Fruit fly (Drosophila melanogaster) whole organism, pupa: ENCODE data around the gene DopEcR.

ENCODE experiments used
- CG10348 ChIP-seq: fragments of 200-800 bp; sonication (Bioruptor generic); IDR thresholded peaks from 2 replicates; pipeline ENCODE4 v1.3.6; 2022; ENCODE audit warnings: missing biosample characterization, missing genetic modification characterization
- CG12605 ChIP-seq: fragments of 200-800 bp; sonication (Bioruptor generic); IDR thresholded peaks from 2 replicates; pipeline ENCODE4 v1.3.6; 2022; ENCODE audit warnings: missing biosample characterization, missing genetic modification characterization
- CG13204 ChIP-seq: fragments of 200-800 bp; sonication (Bioruptor generic); optimal IDR thresholded peaks from 2 replicates; lab custom pipeline; 2018; ENCODE audit warnings: missing biosample characterization, mild to moderate bottlenecking, missing genetic modification characterization, moderate library complexity
- CG14655 ChIP-seq: fragments of 200-800 bp; sonication (Bioruptor generic); optimal IDR thresholded peaks from 3 replicates; lab custom pipeline; 2017; ENCODE audit warnings: mild to moderate bottlenecking, missing biosample characterization, missing genetic modification reagents, missing genetic modification characterization
- CG15710 ChIP-seq: fragments of 200-800 bp; sonication (Bioruptor generic); optimal IDR thresholded peaks from 2 replicates; lab custom pipeline; 2018; ENCODE audit warnings: missing biosample characterization, mild to moderate bottlenecking, missing genetic modification characterization, moderate library complexity
- CG17806 ChIP-seq: fragments of 200-800 bp; sonication (Bioruptor generic); optimal IDR thresholded peaks from 2 replicates; lab custom pipeline; 2018; ENCODE audit warnings: missing biosample characterization, mild to moderate bottlenecking, missing genetic modification characterization, moderate library complexity
- CG32121 ChIP-seq: fragments of 200-800 bp; sonication (Bioruptor generic); IDR thresholded peaks from 2 replicates; pipeline ENCODE4 v1.3.6; 2022; ENCODE audit warnings: missing biosample characterization, missing genetic modification characterization
- CG34367 ChIP-seq: fragments of 200-800 bp; sonication (Bioruptor generic); optimal IDR thresholded peaks from 2 replicates; lab custom pipeline; 2018; ENCODE audit warnings: missing biosample characterization, mild to moderate bottlenecking, missing genetic modification characterization
- CG4496 ChIP-seq: fragments of 200-800 bp; sonication (Bioruptor generic); IDR thresholded peaks from 3 replicates; pipeline ENCODE4 v1.3.6; 2022; ENCODE audit warnings: missing biosample characterization, missing genetic modification characterization
- CG8159 ChIP-seq: fragments of 200-800 bp; sonication (Bioruptor generic); optimal IDR thresholded peaks from 3 replicates; lab custom pipeline; 2018; ENCODE audit warnings: missing biosample characterization, mild to moderate bottlenecking, missing genetic modification characterization, moderate library complexity
- CG8301 ChIP-seq: fragments of 200-800 bp; sonication (Bioruptor generic); optimal IDR thresholded peaks from 2 replicates; lab custom pipeline; 2018; ENCODE audit warnings: missing biosample characterization, mild to moderate bottlenecking, missing genetic modification characterization
- CG9948 ChIP-seq: fragments of 200-800 bp; sonication (Bioruptor generic); optimal IDR thresholded peaks from 2 replicates; lab custom pipeline; 2018; ENCODE audit warnings: missing biosample characterization, mild to moderate bottlenecking, missing genetic modification characterization, moderate library complexity
- D1 ChIP-seq: fragments of 200-800 bp; sonication (Bioruptor generic); optimal IDR thresholded peaks from 2 replicates; lab custom pipeline; 2018; ENCODE audit warnings: missing biosample characterization, mild to moderate bottlenecking, missing genetic modification characterization, moderate library complexity
- EcR ChIP-seq: fragments of 200-800 bp; sonication (Bioruptor generic); optimal IDR thresholded peaks from 3 replicates; lab custom pipeline; 2019; ENCODE audit warnings: missing biosample characterization, missing genetic modification characterization, mild to moderate bottlenecking, moderate library complexity, missing genetic modification reagents
- Ets98B ChIP-seq: fragments of 200-800 bp; sonication (Bioruptor generic); IDR thresholded peaks from 2 replicates; pipeline ENCODE4 v1.3.6; 2022; ENCODE audit warnings: missing biosample characterization, missing genetic modification characterization
- Pif1A ChIP-seq: fragments of 200-800 bp; sonication (Bioruptor generic); optimal IDR thresholded peaks from 3 replicates; lab custom pipeline; 2016; ENCODE audit warnings: missing biosample characterization, missing genetic modification characterization
- Pif1B ChIP-seq: fragments of 200-800 bp; sonication (Bioruptor generic); optimal IDR thresholded peaks from 3 replicates; lab custom pipeline; 2016; ENCODE audit warnings: missing biosample characterization, missing genetic modification characterization
- Snoo ChIP-seq: fragments of 200-800 bp; sonication (Bioruptor generic); optimal IDR thresholded peaks from 3 replicates; lab custom pipeline; 2017; ENCODE audit warnings: missing biosample characterization, mild to moderate bottlenecking, missing genetic modification characterization, inconsistent platforms
- fd96Ca ChIP-seq: fragments of 200-800 bp; sonication (Bioruptor generic); IDR thresholded peaks from 3 replicates; pipeline ENCODE4 v1.3.6; 2022; ENCODE audit warnings: missing biosample characterization, missing genetic modification characterization
- gl ChIP-seq: fragments of 200-800 bp; sonication (Bioruptor generic); optimal IDR thresholded peaks from 2 replicates; lab custom pipeline; 2018; ENCODE audit warnings: missing biosample characterization, mild to moderate bottlenecking, missing genetic modification characterization
- rn ChIP-seq: fragments of 200-800 bp; sonication (Bioruptor generic); IDR thresholded peaks from 2 replicates; pipeline ENCODE4 v1.3.6; 2022; ENCODE audit warnings: missing biosample characterization, missing genetic modification characterization

The DopEcR gene

dm6 chr3L:4359688-4360375 is 20.4 kb downstream of the DopEcR start:
- TF ChIP-seq EcR (GFP tag; lab: Kevin White, UChicago) (peak; percentile 59), CG8301 (tag; lab: Kevin White, UChicago) (no peak)

dm6 chr3L:4357705-4358131 is 22.5 kb downstream of the DopEcR start:
- TF ChIP-seq CG32121 (no peak), CG14655 (GFP tag; lab: Kevin White, UChicago) (no peak), CG13204 (GFP tag; lab: Kevin White, UChicago) (no peak), CG12605 (GFP tag; lab: Robert Waterston, UW) (no peak), Ets98B (GFP tag; lab: Robert Waterston, UW) (no peak), CG34367 (no peak), CG9948 (tag; lab: Kevin White, UChicago) (no peak), CG4496 (GFP tag; lab: Robert Waterston, UW) (no peak), EcR (GFP tag; lab: Kevin White, UChicago) (no peak), rn (no peak), CG10348 (GFP tag; lab: Robert Waterston, UW) (no peak), D1 (tag; lab: Kevin White, UChicago) (no peak), CG15710 (tag; lab: Kevin White, UChicago) (no peak), Snoo (no peak)

dm6 chr3L:4356986-4357385 is 23.2 kb downstream of the DopEcR start:
- TF ChIP-seq CG8159 (tag; lab: Kevin White, UChicago): no peak
- no peak for TF ChIP-seq D1 (tag; lab: Kevin White, UChicago)
- no peak for TF ChIP-seq CG8301 (tag; lab: Kevin White, UChicago)
- no peak for TF ChIP-seq CG32121
- TF ChIP-seq CG15710 (tag; lab: Kevin White, UChicago): no peak
- TF ChIP-seq CG12605 (GFP tag; lab: Robert Waterston, UW): no peak
- no peak for TF ChIP-seq CG10348 (GFP tag; lab: Robert Waterston, UW)
- no peak for TF ChIP-seq gl
- no peak for TF ChIP-seq CG17806 (tag; lab: Kevin White, UChicago)
- TF ChIP-seq EcR (GFP tag; lab: Kevin White, UChicago): no peak

DNA sequence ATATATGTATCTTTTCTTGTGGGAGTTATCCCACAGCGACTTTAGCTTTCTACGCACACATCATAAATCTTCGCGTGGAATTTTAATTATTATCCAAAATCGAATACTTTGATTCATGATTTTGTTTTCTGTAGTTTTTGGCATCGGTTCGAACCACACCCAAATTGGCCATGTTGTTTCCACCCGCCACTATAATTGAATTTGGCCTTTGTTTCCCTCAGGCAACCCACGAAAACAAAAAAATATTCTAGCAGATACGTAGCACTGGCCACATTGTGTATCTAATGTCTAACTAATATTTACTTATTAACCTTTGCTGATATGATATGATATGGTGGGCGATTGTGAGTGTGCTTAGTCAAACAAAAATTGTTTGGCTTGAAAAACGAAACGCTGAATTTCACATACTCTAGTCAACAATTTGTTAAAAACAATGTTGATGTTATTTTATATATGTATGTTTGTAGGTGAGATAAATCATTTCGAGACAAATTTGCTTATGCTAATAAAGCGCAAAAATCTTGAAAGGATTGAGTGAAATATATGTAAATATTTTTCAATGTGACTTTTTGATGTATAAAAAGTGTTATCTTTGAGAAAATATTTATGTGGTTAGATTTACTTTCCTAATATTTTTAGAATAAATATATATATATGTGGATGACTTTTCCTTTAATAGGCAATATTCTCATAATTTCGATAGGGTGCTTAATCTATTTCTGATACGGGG is 25.1 kb downstream of the DopEcR start:
- TF ChIP-seq Pif1A (GFP tag; lab: Kevin White, UChicago): no peak
- TF ChIP-seq CG8301 (tag; lab: Kevin White, UChicago): no peak
- TF ChIP-seq CG17806 (tag; lab: Kevin White, UChicago): no peak
- no peak for TF ChIP-seq CG13204 (GFP tag; lab: Kevin White, UChicago)
- TF ChIP-seq CG9948 (tag; lab: Kevin White, UChicago): no peak

dm6 chr3L:4353657-4354075 is 26.5 kb downstream of the DopEcR start:
- TF ChIP-seq gl (no peak), CG12605 (GFP tag; lab: Robert Waterston, UW) (no peak), rn (no peak), Ets98B (GFP tag; lab: Robert Waterston, UW) (0 out of 2 replicates have a peak, but pooled peaks have one; percentile 10), CG14655 (GFP tag; lab: Kevin White, UChicago) (peak; percentile 40), CG8159 (tag; lab: Kevin White, UChicago) (peak; percentile 54), Pif1A (GFP tag; lab: Kevin White, UChicago) (peak; percentile 34), fd96Ca (GFP tag; lab: Robert Waterston, UW) (0 out of 3 replicates have a peak, but pooled peaks have one; percentile 41), CG9948 (tag; lab: Kevin White, UChicago) (peak; percentile 38), CG4496 (GFP tag; lab: Robert Waterston, UW) (peak; percentile 52; the same call in 1 of the 3 replicates), CG17806 (tag; lab: Kevin White, UChicago) (peak; percentile 21), Snoo (no peak), CG10348 (GFP tag; lab: Robert Waterston, UW) (no peak), CG13204 (GFP tag; lab: Kevin White, UChicago) (no peak)
- TF ChIP-seq, all 21 proteins: peak for 8

DNA sequence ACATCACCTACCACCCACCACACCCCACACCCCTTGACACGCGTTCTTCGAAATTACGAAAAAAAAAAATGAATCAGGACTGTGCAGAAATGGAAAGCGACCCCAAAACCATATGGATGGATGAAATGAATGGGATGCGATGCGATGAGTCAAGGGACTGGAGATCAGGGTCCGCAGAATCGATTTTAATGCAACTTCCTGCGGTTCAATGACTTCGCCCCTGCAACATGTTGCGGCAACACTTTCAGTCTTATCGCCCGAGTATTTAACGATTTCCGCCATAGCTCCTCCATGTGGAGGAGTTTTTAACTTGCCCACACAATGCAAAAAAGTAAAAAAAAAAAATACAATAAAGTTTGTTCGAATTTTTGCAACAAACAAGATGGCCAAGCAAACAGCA is 27.5 kb downstream of the DopEcR start:
- TF ChIP-seq EcR (GFP tag; lab: Kevin White, UChicago) (peak; percentile 36), CG8301 (tag; lab: Kevin White, UChicago) (no peak)
- TF ChIP-seq, all 21 proteins: peak for 1

dm6 chr3L:4352009-4352408 is 28.2 kb downstream of the DopEcR start:
- TF ChIP-seq CG15710 (tag; lab: Kevin White, UChicago) (no peak), CG9948 (tag; lab: Kevin White, UChicago) (no peak), Snoo (no peak), CG34367 (no peak), gl (no peak), CG8301 (tag; lab: Kevin White, UChicago) (no peak), CG13204 (GFP tag; lab: Kevin White, UChicago) (peak; percentile 46), CG4496 (GFP tag; lab: Robert Waterston, UW) (no peak), Pif1B (GFP tag; lab: Kevin White, UChicago) (no peak), D1 (tag; lab: Kevin White, UChicago) (no peak), CG17806 (tag; lab: Kevin White, UChicago) (no peak), EcR (GFP tag; lab: Kevin White, UChicago) (peak; percentile 14)
